Worm (Caenorhabditis elegans): ENCODE data around the gene C50F4.4.

C50F4.4 gene

DNA sequence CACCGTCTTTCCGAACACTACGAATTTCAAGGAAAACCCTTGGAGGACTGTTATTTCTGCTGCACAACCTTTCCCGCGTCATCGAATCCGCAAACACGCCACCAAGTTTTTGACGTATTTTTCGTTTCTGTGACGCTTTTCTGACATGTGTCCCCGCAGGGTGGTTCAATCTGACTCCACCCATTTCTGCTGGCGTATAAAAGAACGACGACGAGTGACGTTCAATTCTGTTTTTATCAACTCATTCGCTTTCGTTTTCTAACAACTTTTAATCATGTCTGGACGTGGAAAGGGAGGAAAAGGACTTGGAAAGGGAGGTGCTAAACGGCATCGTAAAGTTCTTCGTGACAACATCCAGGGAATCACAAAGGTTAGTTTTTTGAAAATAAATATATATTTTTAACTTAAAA lies 10.3 kb downstream of the C50F4.4 start, which contains the start of gene his-37 (continued):
- TF ChIP-seq lin-54 (GFP tag; optimal IDR thresholded peaks at IDR 0.05), result peak; percentile 94
- no peak for TF ChIP-seq tbx-9 (tag; optimal IDR thresholded peaks at IDR 0.05; ENCODE audit: borderline replicate concordance)
- peak; percentile 96 for TF ChIP-seq egl-18 (GFP tag; IDR thresholded peaks at IDR 0.05)
- TF ChIP-seq nfyb-1 (GFP tag; IDR thresholded peaks at IDR 0.05), result peak; percentile 97
- TF ChIP-seq C06A6.2 (GFP tag; conservative IDR thresholded peaks at IDR 0.05), result peak; percentile 96
- peak; percentile 99 for TF ChIP-seq nhr-80 (tag; optimal IDR thresholded peaks at IDR 0.05)
- peak; percentile 85 for TF ChIP-seq gei-17 (GFP tag; optimal IDR thresholded peaks at IDR 0.05)
- peak; percentile 52; the same call in 1 of the 2 replicates for TF ChIP-seq Y67H2A.10 (GFP tag; conservative IDR thresholded peaks at IDR 0.05)
- peak; percentile 98 for TF ChIP-seq dox-1 (GFP tag; IDR thresholded peaks at IDR 0.05)
- no peak for TF ChIP-seq lag-1 (GFP tag; IDR thresholded peaks at IDR 0.05)
- peak; percentile 21 for TF ChIP-seq snpc-3.4 (tag; optimal IDR thresholded peaks at IDR 0.05)
- peak; percentile 96 for TF ChIP-seq pha-4 (tag; optimal IDR thresholded peaks at IDR 0.05)
- peak; percentile 94 for TF ChIP-seq F23B12.7 (tag; optimal IDR thresholded peaks at IDR 0.05; ENCODE audit: insufficient read depth)
- peak; percentile 71; the same call in 1 of the 2 replicates for TF ChIP-seq hmg-20 (GFP tag; IDR thresholded peaks at IDR 0.05)
- TF ChIP-seq rcor-1 (GFP tag; IDR thresholded peaks at IDR 0.05), result peak; percentile 90
- peak; percentile 96 for TF ChIP-seq zfh-2 (GFP tag; conservative IDR thresholded peaks at IDR 0.05)
- peak; percentile 33 for TF ChIP-seq akir-1 (GFP tag; optimal IDR thresholded peaks at IDR 0.05)
- peak; percentile 33; the same call in 1 of the 2 replicates for TF ChIP-seq madf-6 (GFP tag; IDR thresholded peaks at IDR 0.05)
- peak; percentile 99 for TF ChIP-seq ceh-27 (GFP tag; optimal IDR thresholded peaks at IDR 0.05)
- TF ChIP-seq F22D6.2 (tag; optimal IDR thresholded peaks at IDR 0.05), result peak; percentile 92
- TF ChIP-seq snpc-1.3 (tag; optimal IDR thresholded peaks at IDR 0.05; ENCODE audit: insufficient read depth), result peak; percentile 26
- no peak for TF ChIP-seq hlh-26 (GFP tag; conservative IDR thresholded peaks at IDR 0.05)
- peak; percentile 40; the same call in 1 of the 2 replicates for TF ChIP-seq C17E4.6 (GFP tag; IDR thresholded peaks at IDR 0.05)
- peak; percentile 95 for TF ChIP-seq nhr-90 (tag; optimal IDR thresholded peaks at IDR 0.05)
- peak; percentile 93 to 95 for TF ChIP-seq let-607 (tag; optimal IDR thresholded peaks at IDR 0.05)
- peak; percentile 100 for TF ChIP-seq F39B2.1 (GFP tag; IDR thresholded peaks at IDR 0.05)
- peak; percentile 93 for TF ChIP-seq mcd-1 (GFP tag; IDR thresholded peaks at IDR 0.05)
- peak; percentile 2 for TF ChIP-seq lsl-1 (GFP tag; optimal IDR thresholded peaks at IDR 0.05)
- TF ChIP-seq efl-1 (GFP tag; optimal IDR thresholded peaks at IDR 0.05), result peak; percentile 38
- TF ChIP-seq T07F8.4 (tag; optimal IDR thresholded peaks at IDR 0.05), result no peak
- TF ChIP-seq die-1 (tag; optimal IDR thresholded peaks at IDR 0.05), result peak; percentile 65
- peak; percentile 69 for TF ChIP-seq B0035.1 (tag; optimal IDR thresholded peaks at IDR 0.05)
- 0 out of 2 replicates have a peak, but pooled peaks have one; percentile 55 for TF ChIP-seq sea-2 (GFP tag; IDR thresholded peaks at IDR 0.05)
- no peak for TF ChIP-seq unc-130 (GFP tag; optimal IDR thresholded peaks at IDR 0.05)
- TF ChIP-seq hlh-12 (tag; optimal IDR thresholded peaks at IDR 0.05), result no peak
- peak; percentile 90 for TF ChIP-seq lir-1 (GFP tag; conservative IDR thresholded peaks at IDR 0.05)
- no peak for TF ChIP-seq F49E8.2 (tag; optimal IDR thresholded peaks at IDR 0.05; ENCODE audit: insufficient read depth)
- peak; percentile 88; the same call in 1 of the 2 replicates for TF ChIP-seq cebp-2 (GFP tag; IDR thresholded peaks at IDR 0.05)
- no peak for TF ChIP-seq F55B11.4 (tag; optimal IDR thresholded peaks at IDR 0.05; ENCODE audit: borderline replicate concordance, insufficient read depth)
- TF ChIP-seq atf-7 (tag; optimal IDR thresholded peaks at IDR 0.05), result peak; percentile 97
- TF ChIP-seq egl-44 (GFP tag; IDR thresholded peaks at IDR 0.05), result peak; percentile 96
- TF ChIP-seq bed-1 (GFP tag; IDR thresholded peaks at IDR 0.05), result no peak
- no peak for TF ChIP-seq fkh-3 (tag; optimal IDR thresholded peaks at IDR 0.05)
- TF ChIP-seq zim-3 (tag; optimal IDR thresholded peaks at IDR 0.05), result no peak
- TF ChIP-seq ztf-22 (GFP tag; optimal IDR thresholded peaks at IDR 0.05), result peak; percentile 94
- TF ChIP-seq nhr-179 (tag; optimal IDR thresholded peaks at IDR 0.05), result no peak
- peak; percentile 98 for TF ChIP-seq attf-5 (GFP tag; optimal IDR thresholded peaks at IDR 0.05)
